Worm (Caenorhabditis elegans): ENCODE data around the gene F42A9.9.

F42A9.9 gene

DNA sequence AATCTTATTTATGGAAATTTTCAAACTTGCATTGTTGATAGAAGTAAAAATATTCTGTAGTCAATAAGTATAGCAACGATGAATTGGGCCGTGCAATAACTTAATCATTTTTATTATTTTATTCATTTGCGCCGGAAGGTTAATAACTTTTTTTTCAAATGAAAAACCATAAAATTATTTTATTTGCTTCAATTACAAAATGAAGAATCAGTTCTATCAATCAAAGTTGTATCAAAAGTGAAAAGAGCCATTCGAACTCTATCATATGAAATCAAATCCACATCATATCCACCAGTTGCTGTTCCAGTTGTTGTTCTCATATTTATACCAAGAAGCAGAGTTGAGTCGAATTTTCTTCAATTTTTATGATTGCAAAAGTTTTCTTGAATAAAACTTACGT lies 9.8 kb upstream of the F42A9.9 start, which contains the start of gene cyp-33E1:
TSS of gene cyp-33E1 (minus strand) at position 101 of the 400 bp plus-strand sequence.
- TF ChIP-seq him-1 (tag; optimal IDR thresholded peaks at IDR 0.05) (no peak), W03F9.2 (tag; optimal IDR thresholded peaks at IDR 0.05) (no peak), dao-5 (tag; optimal IDR thresholded peaks at IDR 0.05) (no peak)

DNA sequence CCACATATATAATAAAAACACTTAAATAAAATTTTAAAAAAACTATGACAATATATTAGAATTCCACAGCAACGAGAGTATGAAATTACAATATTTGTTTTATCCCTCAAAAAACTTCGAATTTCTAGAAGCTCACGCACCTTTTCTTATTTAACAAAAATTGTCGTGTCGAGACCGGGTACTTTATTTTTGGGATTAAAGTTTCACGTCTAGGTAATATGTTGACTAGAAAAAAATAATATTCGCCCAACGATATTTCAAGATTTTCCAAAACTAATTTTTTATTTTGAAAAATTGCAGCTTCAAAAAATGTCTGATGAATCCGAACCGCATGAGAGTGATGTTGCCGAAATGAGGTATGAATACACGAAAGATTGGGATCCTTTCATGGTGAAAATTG lies 5.8 kb upstream of the F42A9.9 start, which contains the start of gene C49C8.3:
TSS of gene C49C8.3 (plus strand) at position 301 of the 400 bp plus-strand sequence.
- TF ChIP-seq W03F9.2 (tag; optimal IDR thresholded peaks at IDR 0.05) = no peak

DNA sequence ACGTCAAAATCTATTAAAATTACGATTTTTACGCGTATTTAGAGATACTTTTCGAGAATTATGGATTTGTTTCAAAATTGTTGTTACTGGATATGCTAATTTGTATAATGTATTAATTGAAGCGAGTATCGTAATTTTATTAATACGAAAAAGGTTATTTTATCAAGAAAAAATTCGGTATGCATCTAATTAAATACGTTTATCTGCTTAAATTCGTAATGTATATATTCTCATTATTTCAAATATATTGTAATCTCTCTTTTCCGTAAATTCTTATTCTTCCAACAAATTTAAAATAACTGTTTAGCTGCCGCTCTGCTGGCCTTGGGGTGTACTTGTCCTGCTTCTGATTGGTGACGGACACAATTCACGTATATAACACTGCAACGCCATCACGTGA lies 7.6 kb downstream of the F42A9.9 start, which contains the start of gene dgk-4:
TSS of gene dgk-4 (plus strand) at position 301 of the 400 bp plus-strand sequence.
- no peak for TF ChIP-seq him-1 (tag; optimal IDR thresholded peaks at IDR 0.05)
- TF ChIP-seq W03F9.2 (tag; optimal IDR thresholded peaks at IDR 0.05) = no peak
- TF ChIP-seq dao-5 (tag; optimal IDR thresholded peaks at IDR 0.05) = no peak

DNA sequence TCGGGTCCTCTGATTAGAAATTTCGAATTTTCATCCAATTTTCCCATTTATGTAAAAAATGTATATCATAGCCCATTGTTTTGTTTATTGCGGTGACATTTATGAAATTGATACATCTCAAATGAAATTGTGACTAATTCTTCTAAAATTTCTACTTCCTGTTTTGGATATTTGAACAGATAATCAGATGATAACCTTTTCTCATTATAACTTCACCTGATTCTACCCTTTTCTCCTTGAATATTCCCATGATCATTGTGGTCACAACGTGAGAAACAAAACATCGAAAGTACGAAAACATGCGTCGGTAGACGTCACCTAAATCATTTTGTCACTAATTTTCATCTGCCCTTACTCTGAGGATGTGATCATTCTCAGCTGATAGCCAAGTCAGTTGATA lies 8.4 kb downstream of the F42A9.9 start:
- TF ChIP-seq dao-5 (tag; optimal IDR thresholded peaks at IDR 0.05) = no peak

DNA sequence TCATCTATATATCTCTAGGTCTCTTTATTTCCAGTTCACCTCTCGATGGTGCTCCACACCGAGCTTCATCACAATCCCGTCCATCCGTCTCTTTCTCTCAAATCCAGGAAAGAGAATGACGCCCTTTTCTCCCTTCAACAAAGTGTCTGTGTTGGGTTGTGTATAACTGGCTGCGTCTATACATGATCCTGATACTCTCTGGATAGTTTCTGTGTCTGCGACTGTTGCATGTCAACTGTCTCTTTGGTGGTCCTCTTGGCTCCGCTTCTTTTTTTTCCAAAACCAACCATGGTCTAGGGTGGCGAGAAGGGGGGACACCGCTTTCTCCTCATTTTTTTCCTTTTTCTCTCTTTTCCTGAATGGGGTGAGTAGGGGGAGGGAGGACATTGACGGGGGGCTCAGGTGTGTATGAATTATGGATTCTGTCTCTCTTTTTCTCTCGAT lies 9.0 kb downstream of the F42A9.9 start:
- TF ChIP-seq W03F9.2 (tag; optimal IDR thresholded peaks at IDR 0.05) (no peak), him-1 (tag; optimal IDR thresholded peaks at IDR 0.05) (peak; percentile 67)

DNA sequence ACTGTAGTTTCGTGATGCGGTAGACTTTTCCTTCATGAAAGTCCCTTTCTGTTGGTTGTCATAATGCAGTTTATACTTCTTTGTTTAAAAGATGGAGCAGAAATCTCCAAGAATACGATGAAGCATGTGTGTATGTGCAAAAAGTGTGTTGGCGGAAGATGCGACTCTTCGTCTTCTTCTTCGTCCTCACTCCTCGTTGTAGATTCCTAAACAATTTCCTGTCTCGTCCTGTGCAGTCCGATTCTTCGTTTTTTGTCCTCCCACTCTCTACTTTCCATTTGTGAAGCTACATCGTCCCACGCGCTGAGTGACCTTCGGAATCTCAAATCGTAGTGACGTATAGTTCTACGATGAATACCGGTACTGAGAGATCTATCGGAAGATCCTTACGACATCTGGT lies 10.4 kb downstream of the F42A9.9 start:
- TF ChIP-seq him-1 (tag; optimal IDR thresholded peaks at IDR 0.05) (no peak), W03F9.2 (tag; optimal IDR thresholded peaks at IDR 0.05) (no peak), dao-5 (tag; optimal IDR thresholded peaks at IDR 0.05) (no peak)

DNA sequence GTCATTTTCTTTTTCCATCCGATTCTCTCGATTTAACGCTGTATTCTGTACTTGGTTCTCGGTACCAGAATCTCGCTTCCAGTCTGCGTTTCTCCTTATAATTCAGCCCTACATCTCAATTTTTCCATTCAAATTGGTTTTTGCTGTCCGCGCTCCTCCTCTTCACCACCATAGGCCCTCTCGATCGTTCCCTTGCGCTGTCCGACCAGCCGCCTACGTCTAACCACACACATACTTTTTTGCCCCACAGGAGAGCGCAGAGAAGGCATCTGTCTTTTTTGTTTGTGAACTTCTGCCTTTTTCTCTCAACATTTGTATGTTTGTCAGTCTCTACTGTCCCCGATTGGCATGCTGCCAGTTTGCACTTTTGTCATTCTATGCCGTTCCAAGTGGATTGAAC lies 11.3 kb downstream of the F42A9.9 start, which contains the start of gene F42A9.11:
TSS of gene F42A9.11 (plus strand) at position 310 of the 400 bp plus-strand sequence.
- TF ChIP-seq him-1 (tag; optimal IDR thresholded peaks at IDR 0.05) (no peak), dao-5 (tag; optimal IDR thresholded peaks at IDR 0.05) (no peak), W03F9.2 (tag; optimal IDR thresholded peaks at IDR 0.05) (no peak)

DNA sequence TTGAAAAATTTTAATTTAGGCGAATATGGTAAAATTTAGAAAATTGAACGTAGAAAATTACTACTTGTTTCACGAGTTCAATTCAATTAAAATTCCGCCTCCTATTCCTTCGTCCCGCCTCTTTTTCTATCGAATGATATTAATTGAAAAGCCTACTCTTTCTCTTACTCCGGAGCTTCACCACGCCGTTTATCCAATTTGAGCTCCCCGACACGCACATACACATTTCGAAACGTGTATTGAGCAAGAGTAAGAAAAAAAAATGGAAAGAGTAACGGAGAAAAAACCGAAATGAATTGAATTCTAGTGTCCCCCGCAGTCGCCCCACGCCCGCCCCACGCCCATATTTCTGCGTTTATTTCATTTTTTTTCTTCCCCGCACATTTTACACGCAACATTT lies 12.4 kb downstream of the F42A9.9 start:
- no peak for TF ChIP-seq W03F9.2 (tag; optimal IDR thresholded peaks at IDR 0.05)
- no peak for TF ChIP-seq him-1 (tag; optimal IDR thresholded peaks at IDR 0.05)
- no peak for TF ChIP-seq dao-5 (tag; optimal IDR thresholded peaks at IDR 0.05)

DNA sequence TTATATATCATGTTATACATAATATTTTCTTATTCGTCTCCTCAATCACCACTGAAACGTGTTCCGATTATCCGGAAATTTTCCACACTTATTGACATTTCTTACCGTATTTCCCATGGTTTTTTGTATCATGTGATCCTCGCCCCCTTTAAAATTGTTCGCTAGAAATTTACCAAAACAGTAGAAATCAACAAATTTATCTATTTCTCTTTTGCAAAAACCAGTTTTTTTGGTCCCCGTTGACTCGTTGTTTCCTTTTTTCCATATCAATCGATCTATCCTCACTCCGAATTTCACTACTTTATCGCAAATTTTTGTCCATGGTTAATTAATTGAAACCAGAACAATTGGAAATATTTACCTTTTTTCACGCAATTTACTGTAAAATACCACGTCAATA lies 12.9 kb downstream of the F42A9.9 start:
- TF ChIP-seq dao-5 (tag; optimal IDR thresholded peaks at IDR 0.05) = no peak
- no peak for TF ChIP-seq W03F9.2 (tag; optimal IDR thresholded peaks at IDR 0.05)
- no peak for TF ChIP-seq him-1 (tag; optimal IDR thresholded peaks at IDR 0.05)

DNA sequence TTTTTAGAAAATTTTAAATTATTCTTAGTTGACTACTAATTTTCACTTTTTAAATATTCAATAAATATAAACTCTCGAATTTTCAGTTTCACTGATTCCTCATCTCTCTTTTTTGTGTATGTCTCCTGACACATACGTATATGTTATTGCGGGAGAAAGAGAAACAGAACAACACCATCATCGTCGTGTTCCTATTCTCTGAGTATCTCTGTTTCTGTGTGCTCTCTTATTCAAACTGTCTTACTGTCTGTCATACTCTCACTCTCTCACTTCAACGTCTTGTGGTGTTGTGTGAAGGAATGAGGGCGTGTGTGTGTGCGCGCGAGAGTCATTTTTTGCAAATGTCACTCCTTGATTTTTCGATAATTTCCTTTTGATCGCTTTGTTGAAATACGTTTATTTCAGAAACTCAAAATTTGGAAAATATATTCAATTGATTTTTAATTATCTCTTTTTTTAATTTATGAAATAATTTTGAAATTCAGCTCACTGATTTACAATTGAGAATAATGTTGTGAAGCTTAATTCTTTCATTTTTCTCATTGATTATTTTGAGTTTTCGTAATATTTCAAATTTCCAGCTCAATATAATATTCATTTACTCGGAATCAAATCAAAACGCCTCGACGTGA lies 18.4 kb downstream of the F42A9.9 start, which contains the start of gene lin-49:
TSS of gene lin-49 (plus strand) at position 582 of the 632 bp plus-strand sequence.
- TF ChIP-seq W03F9.2 (tag; optimal IDR thresholded peaks at IDR 0.05) = peak; percentile 61
- no peak for TF ChIP-seq dao-5 (tag; optimal IDR thresholded peaks at IDR 0.05)
- TF ChIP-seq him-1 (tag; optimal IDR thresholded peaks at IDR 0.05) = no peak

DNA sequence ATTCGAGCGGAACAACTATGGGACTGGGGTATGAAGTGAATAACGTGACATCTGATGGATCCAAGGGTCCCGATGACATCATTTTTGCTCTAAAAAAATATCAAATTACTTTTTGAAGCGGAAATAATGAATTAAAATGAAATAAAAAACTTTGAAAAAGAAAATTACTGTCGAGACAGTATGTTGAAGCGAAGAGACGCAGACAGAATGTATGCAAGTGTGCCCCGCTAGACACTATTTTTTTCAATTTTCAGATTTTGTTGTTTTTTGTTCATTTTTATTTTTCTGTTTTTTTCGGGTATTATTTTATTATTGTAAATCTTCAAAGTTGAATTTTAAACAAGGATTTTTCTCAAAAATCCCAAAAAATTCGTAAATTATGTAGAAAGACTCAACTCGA lies 20.0 kb downstream of the F42A9.9 start, which contains the start of gene F42A9.8:
TSS of gene F42A9.8 (minus strand) at position 88 of the 400 bp plus-strand sequence.
- TF ChIP-seq W03F9.2 (tag; optimal IDR thresholded peaks at IDR 0.05) (peak; percentile 20), dao-5 (tag; optimal IDR thresholded peaks at IDR 0.05) (no peak)

DNA sequence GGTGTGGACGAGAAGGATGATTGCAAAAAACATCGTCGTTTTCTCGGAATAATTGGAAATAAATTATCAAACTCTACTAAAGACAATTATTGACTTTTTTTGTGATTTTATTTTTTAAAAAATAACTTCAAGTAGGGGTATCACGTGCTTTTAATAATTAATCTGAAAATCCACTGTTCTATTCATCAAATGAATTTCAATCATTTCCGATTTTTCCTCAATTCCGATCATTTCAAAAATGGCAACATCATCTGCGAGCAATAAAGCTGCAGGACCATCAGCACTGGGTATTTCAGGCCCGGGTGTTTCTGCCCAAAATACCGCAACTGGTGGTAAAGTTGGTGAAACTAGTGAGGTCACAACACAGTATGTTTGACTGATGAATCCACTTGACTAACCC lies 21.6 kb downstream of the F42A9.9 start, which contains the start of the genes F42A9.7 and F42A9.3:
TSS of gene F42A9.7 (minus strand) at position 101 of the 400 bp plus-strand sequence.
TSS of gene F42A9.3 (plus strand) at position 214 of the 400 bp plus-strand sequence.
- TF ChIP-seq W03F9.2 (tag; optimal IDR thresholded peaks at IDR 0.05) (no peak), dao-5 (tag; optimal IDR thresholded peaks at IDR 0.05) (no peak), him-1 (tag; optimal IDR thresholded peaks at IDR 0.05) (no peak)

DNA sequence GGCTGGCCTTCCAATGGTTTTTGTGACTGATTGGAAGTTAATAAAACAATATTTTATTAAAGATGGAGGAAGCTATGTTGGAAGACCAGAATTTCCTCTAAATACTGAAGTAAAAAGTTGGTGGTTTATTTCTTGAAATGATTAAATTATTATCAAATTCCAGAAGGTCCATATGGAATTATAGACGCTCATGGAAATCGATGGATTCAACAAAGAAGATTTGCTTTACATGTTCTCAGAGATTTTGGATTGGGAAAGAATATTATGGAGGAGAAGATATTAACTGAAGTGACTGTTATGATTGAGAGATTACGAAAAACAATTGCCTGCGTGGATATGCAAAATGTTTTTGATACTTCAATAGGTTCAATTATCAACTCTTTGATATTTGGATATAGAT lies 23.3 kb downstream of the F42A9.9 start:
- TF ChIP-seq dao-5 (tag; optimal IDR thresholded peaks at IDR 0.05) (no peak), him-1 (tag; optimal IDR thresholded peaks at IDR 0.05) (no peak), W03F9.2 (tag; optimal IDR thresholded peaks at IDR 0.05) (no peak)

DNA sequence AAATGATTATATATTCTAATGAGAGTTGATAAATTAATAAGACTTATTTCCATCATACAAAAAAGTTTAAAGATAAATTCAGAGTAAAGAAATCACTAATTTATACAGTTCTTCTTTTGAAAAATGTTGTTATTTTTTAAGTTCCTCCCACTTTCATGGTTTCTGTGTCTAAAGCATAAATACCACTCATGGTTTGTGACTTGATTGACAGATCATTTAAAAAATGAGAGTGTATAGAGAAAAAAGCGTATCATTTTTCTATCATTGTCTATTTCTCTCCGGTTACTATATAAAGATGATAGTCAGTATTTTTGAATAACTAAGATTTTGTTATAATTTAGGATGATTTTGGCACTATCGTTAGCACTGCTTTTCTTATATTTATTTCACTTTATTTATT lies 24.0 kb downstream of the F42A9.9 start, which contains the start of gene cyp-33E3:
TSS of gene cyp-33E3 (plus strand) at position 316 of the 400 bp plus-strand sequence.
- no peak for TF ChIP-seq dao-5 (tag; optimal IDR thresholded peaks at IDR 0.05)
- TF ChIP-seq him-1 (tag; optimal IDR thresholded peaks at IDR 0.05) = no peak
- TF ChIP-seq W03F9.2 (tag; optimal IDR thresholded peaks at IDR 0.05) = no peak

Measured in whole organism, L4/young adult.